Worm (Caenorhabditis elegans): Measurements from ENCODE around the gene fip-1.

DNA sequence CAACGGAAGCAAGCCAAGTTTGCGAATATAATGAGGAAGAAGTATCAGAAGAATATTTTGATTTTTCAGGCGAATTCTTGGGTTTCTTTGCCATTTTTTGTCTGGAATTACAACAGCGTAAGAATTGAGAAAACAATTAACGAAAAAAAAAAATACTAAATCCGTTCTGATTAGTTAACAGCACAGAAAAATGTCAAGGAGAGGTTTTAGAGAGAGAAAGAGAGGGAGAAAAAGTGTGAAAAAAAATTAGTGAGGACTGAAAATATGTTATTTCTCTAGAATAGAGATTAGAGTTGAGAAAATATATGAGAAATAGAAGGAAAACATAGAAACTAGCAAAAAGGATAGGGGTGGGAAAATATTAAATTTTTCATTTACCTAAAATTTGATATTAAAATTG lies 27.8 kb downstream of the fip-1 start, which contains the start of gene dpy-19:
- TF ChIP-seq elt-1 (tag; optimal IDR thresholded peaks at IDR 0.05): no peak
- TF ChIP-seq egl-27 (tag; optimal IDR thresholded peaks at IDR 0.05): no peak
- no peak for TF ChIP-seq lin-13 (GFP tag; optimal IDR thresholded peaks at IDR 0.05)
- TF ChIP-seq unc-39 (tag; optimal IDR thresholded peaks at IDR 0.05): no peak

Data from whole organism, L2 larva.